Worm (Caenorhabditis elegans): Measurements from ENCODE around the gene C31E10.6.

DNA sequence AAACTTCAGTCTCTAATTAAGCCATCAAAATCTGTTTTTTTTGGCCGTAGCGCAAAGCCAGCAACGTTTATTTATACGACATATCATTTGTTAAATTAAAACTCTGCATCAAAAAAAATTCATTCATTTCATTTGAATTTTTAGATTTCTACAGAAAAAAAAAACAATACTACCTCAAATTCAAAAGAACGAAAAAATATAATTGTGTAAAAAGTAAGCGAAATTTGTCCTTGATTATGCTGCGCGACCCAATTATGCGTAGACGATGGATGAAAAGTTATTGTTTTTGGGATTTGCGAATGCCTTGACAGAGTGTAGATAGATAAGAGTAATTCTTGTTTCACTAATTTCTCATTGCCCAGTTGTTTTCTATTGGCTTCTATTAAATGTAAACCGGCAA, 32.9 kb upstream of the C31E10.6 start, which contains the start of gene F48F7.3:
- TF ChIP-seq nhr-237 (tag; optimal IDR thresholded peaks at IDR 0.05) (no peak), nhr-67 (tag; optimal IDR thresholded peaks at IDR 0.05) (no peak), unc-39 (tag; optimal IDR thresholded peaks at IDR 0.05) (no peak)

All from whole organism, L3 larva.